Worm (Caenorhabditis elegans) whole organism, L4/young adult: Measurements from ENCODE around the gene vps-8.

Experiments used
- dao-5 ChIP-seq: sonication (generic microtip); optimal IDR thresholded peaks from 2 replicates; lab custom pipeline; 2016; ENCODE audit warnings: missing genotype, missing genetic modification characterization, moderate library complexity, missing compliant biosample characterization
- him-1 ChIP-seq: sonication (generic microtip); optimal IDR thresholded peaks from 2 replicates; lab custom pipeline; 2016; ENCODE audit warnings: missing genotype, missing genetic modification reagents, missing genetic modification characterization, missing compliant biosample characterization

DNA sequence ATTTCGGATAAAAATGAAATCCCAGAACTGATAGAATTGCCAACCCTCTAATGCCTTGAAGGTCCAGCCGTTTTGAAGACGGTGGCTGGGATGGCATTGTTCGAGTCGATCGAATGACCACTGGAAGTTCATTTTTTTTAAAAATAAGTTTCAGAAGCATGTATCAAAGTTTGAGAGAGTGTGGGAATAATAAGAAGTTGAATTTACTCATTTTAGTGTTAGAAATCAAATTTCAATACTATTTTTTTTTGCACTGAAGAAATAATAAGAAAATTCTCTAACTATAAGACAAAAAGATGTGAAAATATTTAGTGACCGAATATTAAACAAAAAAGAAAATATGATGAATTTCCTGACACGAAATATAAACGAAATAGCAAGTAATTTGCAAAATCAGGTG lies 25.4 kb upstream of the vps-8 start, which contains the start of gene oac-59:
- TF ChIP-seq him-1 (no peak), dao-5 (no peak)
